Fruit fly (Drosophila melanogaster) Kc167 (cell line): ENCODE results near the gene SCCRO.

Source experiments
- Myc ChIP-seq: fragments of >200 bp; optimal IDR thresholded peaks from 2 replicates; lab custom pipeline; 2017; ENCODE audit warnings: missing external identifiers
- Sin3A ChIP-seq: fragments of >200 bp; optimal IDR thresholded peaks from 2 replicates; lab custom pipeline; 2018; ENCODE audit warnings: missing external identifiers
- h ChIP-seq: fragments of >200 bp; optimal IDR thresholded peaks from 3 replicates; lab custom pipeline; 2018; ENCODE audit warnings: missing external identifiers
- insv ChIP-seq: fragments of >200 bp; optimal IDR thresholded peaks from 3 replicates; lab custom pipeline; 2018; ENCODE audit warnings: missing external identifiers
- psq ChIP-seq: fragments of >200 bp; optimal IDR thresholded peaks from 2 replicates; lab custom pipeline; 2017; ENCODE audit warnings: missing external identifiers
- ttk ChIP-seq: sonication (Bioruptor generic); optimal IDR thresholded peaks from 2 replicates; lab custom pipeline; 2017; ENCODE audit warnings: missing external identifiers

Gene SCCRO

DNA sequence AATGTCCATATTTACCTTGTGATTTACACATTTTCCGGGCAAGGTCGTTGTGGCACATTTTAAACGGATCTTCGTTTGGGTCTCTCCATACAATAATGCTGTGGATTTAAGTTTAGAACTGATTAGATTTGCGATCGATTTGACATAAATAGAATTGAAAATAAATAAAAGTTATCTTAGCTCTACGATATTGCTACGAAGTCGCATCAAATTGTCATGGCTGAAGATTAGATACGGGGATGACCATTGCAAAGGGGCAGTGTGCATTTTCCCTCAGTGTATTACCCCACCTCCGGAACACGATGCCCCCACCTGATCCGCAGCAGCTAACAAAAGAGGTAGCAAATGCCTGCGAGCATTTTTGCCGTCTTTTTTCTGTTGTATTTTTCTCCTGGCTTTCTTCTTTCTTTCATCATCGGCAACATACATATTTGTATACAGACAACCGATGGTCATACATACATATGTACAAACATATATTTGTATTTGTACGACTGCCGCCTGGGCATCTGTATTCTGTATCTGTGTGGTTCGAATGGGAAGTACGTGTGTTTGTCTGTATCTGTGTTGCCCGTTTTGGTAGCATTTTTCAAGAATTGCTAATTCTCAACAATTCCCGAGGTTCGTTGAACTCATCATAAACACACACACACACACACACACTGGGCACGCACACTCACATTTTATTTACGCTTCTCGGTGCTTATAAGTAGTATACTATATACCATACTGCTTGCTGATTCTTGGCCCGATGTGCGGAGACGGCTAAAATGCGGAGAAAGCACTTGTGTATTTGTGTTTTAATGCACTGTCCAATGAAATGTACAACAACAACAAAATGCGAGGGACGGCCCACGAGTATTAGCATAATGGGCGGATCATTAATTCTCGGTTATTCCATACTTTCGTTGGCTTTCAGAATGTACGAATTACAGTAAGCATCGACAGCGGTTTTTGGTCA, 18.5 kb upstream of the SCCRO start:
- TF ChIP-seq insv, result no peak
- no peak for TF ChIP-seq ttk (lab: Kevin White, UChicago)
- no peak for TF ChIP-seq h
- TF ChIP-seq Myc (lab: Kevin White, UChicago), result no peak
- no peak for TF ChIP-seq Sin3A (lab: Kevin White, UChicago)
- TF ChIP-seq psq (lab: Kevin White, UChicago), result no peak

DNA sequence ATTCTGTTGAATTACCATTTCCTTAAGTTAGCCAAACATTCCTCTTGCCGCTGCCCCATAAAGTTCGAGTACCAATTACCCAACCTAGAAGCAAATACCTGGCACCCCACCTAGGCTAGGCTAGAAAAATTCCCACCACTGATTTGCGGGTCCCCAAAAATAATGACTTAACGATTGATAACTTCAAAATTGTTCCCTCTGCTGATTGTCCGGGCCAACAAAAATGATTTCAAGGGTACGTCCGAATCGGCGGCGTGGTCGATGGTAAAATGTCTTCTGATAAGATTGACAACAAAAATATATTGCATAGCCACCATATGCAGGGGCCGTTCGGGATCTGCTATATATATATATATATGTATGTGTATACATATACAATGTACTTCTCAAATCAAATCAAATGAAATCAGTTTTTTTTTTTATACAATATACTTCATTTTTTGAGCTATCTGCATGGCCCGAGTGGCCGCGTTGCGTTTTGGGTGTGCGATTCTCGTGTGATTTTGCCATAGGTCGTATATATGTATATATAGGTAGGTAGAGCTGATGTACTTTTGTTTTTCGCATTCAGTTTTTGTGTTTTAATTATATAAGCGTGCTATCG, 15.9 kb upstream of the SCCRO start:
- TF ChIP-seq psq (lab: Kevin White, UChicago), result no peak
- TF ChIP-seq Sin3A (lab: Kevin White, UChicago), result no peak
- no peak for TF ChIP-seq insv
- TF ChIP-seq h, result no peak
- no peak for TF ChIP-seq Myc (lab: Kevin White, UChicago)
- TF ChIP-seq ttk (lab: Kevin White, UChicago), result no peak

- no peak for TF ChIP-seq ttk (lab: Kevin White, UChicago)
Observed at dm6 chr3L:15548843-15549242, 14.4 kb upstream of the SCCRO start.

DNA sequence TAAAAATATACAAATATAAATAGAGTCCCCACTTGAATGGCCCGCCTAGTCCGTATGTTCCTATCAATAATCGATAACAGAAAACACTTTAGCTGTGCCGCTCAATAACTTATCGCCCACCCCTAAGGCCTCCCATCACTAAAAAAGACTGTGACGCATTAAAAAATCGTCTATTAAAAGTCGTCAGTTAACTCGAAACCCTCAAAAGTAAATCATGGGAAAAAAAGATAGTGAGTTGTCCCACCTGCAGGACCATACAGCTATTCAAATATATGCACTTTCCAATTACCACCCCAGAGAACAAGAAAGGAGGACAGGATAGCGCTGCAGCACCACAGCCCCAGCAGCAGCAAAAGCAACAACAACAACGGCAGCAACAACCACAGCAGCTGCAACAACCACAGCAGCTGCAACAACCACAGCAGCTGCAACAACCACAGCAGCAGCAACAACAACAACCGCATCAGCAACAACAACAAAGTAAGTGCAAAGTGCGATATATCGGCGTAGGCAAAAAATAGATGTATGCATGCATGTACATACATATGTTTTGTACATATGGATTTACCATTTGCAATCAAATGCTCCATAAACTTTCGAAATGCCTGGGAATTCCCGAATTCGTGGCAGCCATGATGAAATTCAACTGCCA, 9.1 kb upstream of the SCCRO start, which contains the start of gene AGO2:
TSS of gene AGO2 (plus strand) at position 121 of the 652 bp plus-strand sequence.
- TF ChIP-seq Myc (lab: Kevin White, UChicago), result no peak
- TF ChIP-seq h, result no peak
- no peak for TF ChIP-seq Sin3A (lab: Kevin White, UChicago)
- no peak for TF ChIP-seq insv
- TF ChIP-seq ttk (lab: Kevin White, UChicago), result no peak
- no peak for TF ChIP-seq psq (lab: Kevin White, UChicago)

DNA sequence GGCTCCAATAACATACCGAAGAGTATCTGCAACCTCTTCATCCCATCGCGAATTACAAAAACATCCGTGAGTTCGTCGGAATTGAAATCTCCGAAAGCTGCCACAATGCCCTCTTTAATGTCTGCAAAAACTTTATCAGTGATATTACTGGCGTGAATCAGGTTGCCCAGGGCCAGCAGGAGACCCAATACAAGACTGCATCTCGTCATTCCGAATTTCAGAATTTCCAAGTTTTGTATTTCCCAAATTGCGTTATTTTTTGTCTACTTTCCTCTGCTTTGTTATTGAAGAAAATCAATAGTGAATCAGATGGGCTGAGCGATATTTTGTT, 535 bp upstream of the SCCRO start:
- no peak for TF ChIP-seq h

dm6 chr3L:15563851-15564106, 552 bp downstream of the SCCRO start:
- no peak for TF ChIP-seq psq (lab: Kevin White, UChicago)
- no peak for TF ChIP-seq Myc (lab: Kevin White, UChicago)
- TF ChIP-seq ttk (lab: Kevin White, UChicago), result no peak
- TF ChIP-seq insv, result no peak
- TF ChIP-seq h, result no peak
- no peak for TF ChIP-seq Sin3A (lab: Kevin White, UChicago)

- TF ChIP-seq insv (no peak), h (no peak), ttk (lab: Kevin White, UChicago) (no peak), Sin3A (lab: Kevin White, UChicago) (no peak), Myc (lab: Kevin White, UChicago) (no peak), psq (lab: Kevin White, UChicago) (no peak)
Observed at dm6 chr3L:15565829-15566433, 2.7 kb downstream of the SCCRO start, which contains the start of gene dop. Gene dop, plus strand, starts transcription at chr3L:15566013.

DNA sequence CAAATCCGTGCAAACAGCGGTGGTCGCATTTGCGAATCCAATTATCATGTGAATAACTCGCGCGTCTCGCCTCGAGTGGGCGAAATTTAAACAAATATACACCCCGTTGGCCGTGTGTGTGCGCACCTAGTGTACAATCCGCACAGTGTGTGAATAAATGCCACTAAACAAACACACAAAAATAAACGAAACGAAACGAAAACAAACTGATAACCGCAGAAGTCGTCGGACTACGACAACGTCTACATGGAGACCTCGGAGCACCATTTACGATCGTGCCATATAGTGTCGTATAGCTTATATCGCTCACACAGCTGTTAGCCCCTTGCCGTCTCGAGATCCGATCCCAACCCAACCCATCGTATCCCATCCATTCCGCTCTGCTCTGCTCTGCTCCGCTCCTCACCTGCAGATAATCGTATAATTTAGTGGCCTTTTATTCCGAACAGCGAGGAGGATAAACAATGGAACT, 3.3 kb downstream of the SCCRO start:
- TF ChIP-seq psq (lab: Kevin White, UChicago) (no peak), Sin3A (lab: Kevin White, UChicago) (no peak), h (no peak), ttk (lab: Kevin White, UChicago) (no peak), Myc (lab: Kevin White, UChicago) (no peak), insv (no peak)

DNA sequence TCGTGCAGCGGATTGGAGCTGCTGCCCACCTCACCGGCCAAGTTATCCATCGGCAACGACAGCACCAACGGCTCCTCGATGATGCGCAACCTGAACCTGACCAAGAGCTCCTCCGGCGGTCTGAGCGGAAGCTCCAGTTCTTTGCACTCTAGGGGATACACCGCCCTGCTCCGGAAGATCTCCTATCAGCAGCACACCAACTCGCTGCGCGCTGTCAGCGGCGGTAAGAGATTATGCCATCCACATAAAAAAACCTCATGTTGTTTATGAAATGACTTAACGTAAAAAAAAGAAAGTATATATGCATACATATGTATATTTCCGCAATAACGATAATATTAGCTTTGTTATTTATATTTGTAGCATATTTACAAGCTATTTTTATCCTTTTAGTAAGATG, 5.5 kb downstream of the SCCRO start:
- no peak for TF ChIP-seq h
- no peak for TF ChIP-seq Sin3A (lab: Kevin White, UChicago)
- TF ChIP-seq psq (lab: Kevin White, UChicago), result no peak
- no peak for TF ChIP-seq Myc (lab: Kevin White, UChicago)
- no peak for TF ChIP-seq ttk (lab: Kevin White, UChicago)
- no peak for TF ChIP-seq insv

dm6 chr3L:15570571-15570970, 7.3 kb downstream of the SCCRO start:
- no peak for TF ChIP-seq Myc (lab: Kevin White, UChicago)
- TF ChIP-seq insv, result no peak
- no peak for TF ChIP-seq Sin3A (lab: Kevin White, UChicago)
- no peak for TF ChIP-seq psq (lab: Kevin White, UChicago)
- TF ChIP-seq ttk (lab: Kevin White, UChicago), result no peak
- TF ChIP-seq h, result no peak

DNA sequence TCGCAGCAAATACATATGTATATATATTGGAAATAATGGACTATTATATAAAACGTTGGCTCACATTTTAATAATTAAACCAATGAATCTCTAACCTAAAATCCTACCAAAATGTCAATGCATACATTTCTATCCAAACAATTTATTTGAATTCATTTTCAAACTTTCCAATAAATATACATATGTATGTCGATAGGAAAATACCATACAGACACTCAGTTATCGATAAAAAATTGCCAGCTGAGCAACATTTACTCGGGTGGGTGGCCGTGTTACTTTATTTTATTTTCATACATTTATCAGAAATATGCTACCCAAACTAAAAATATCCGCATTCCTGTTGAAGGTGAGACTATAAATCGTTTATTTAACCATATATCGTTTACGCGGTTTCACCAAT, 13.1 kb downstream of the SCCRO start, which contains the start of gene Ufsp2:
TSS of gene Ufsp2 (plus strand) at position 214 of the 400 bp plus-strand sequence.
- TF ChIP-seq psq (lab: Kevin White, UChicago) (no peak), h (no peak), Sin3A (lab: Kevin White, UChicago) (no peak), insv (no peak)

DNA sequence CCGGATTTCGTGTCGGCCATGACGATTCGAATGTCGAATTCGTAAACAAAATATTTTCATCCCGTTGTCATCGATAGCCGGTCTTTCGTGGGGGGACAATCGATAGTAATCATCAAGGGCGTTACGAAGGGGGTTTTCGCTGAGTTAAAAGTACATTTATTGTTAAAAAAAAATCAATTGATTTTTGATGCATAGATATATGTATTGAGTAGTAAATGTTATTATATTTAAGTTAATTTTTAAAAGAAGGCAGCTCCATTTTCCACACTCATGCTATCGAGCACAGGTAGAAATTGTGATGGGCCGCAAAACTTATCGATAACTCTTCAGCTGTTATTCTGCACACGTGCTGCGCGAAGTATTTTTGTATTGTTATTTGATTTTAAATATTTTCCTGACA, 17.3 kb downstream of the SCCRO start, which contains the start of the genes mrn and CG12301:
TSS of gene mrn (minus strand) at position 51 of the 400 bp plus-strand sequence.
TSS of gene CG12301 (plus strand) at position 314 of the 400 bp plus-strand sequence.
- TF ChIP-seq h, result no peak
- no peak for TF ChIP-seq insv
- TF ChIP-seq psq (lab: Kevin White, UChicago), result no peak
- no peak for TF ChIP-seq Sin3A (lab: Kevin White, UChicago)
- TF ChIP-seq Myc (lab: Kevin White, UChicago), result no peak
- TF ChIP-seq ttk (lab: Kevin White, UChicago), result no peak
